Worm (Caenorhabditis elegans) whole organism, L4 larva: Measurements from ENCODE around the gene frm-8.
"Not testable (repeated sequence)": the region's sequence is repeated elsewhere in the genome, so short reads cannot be mapped to it uniquely, and the experiment has no call there.

ENCODE experiments used
- F26F4.8 ChIP-seq: fragments of 200-800 bp; sonication (Bioruptor generic); conservative IDR thresholded peaks from 2 replicates; pipeline ENCODE4 v1.3.6; 2022; ENCODE audit warnings: missing genetic modification characterization, missing compliant biosample characterization
- R02D3.7 ChIP-seq: fragments of 150-350 bp; sonication (generic microtip); optimal IDR thresholded peaks from 3 replicates; lab custom pipeline; 2014; ENCODE audit warnings: missing biosample characterization, missing genetic modification characterization
- T26A8.4 ChIP-seq: fragments of 200-800 bp; sonication (Bioruptor generic); IDR thresholded peaks from 2 replicates; pipeline ENCODE4 v1.3.6; 2022; ENCODE audit warnings: missing genetic modification characterization, missing compliant biosample characterization
- aha-1 ChIP-seq: fragments of 150-350 bp; peaks from one replicate; lab custom pipeline; 2014; ENCODE audit warnings: missing biosample characterization, missing genetic modification characterization
- ceh-28 ChIP-seq: fragments of 150-350 bp; optimal IDR thresholded peaks from 2 replicates; lab custom pipeline; 2014; ENCODE audit warnings: missing biosample characterization, missing genetic modification reagents, missing genetic modification characterization
- ceh-82 ChIP-seq: sonication (generic microtip); optimal IDR thresholded peaks from 2 replicates; lab custom pipeline; 2017; ENCODE audit warnings: missing biosample characterization, missing genetic modification characterization
- ctbp-1 ChIP-seq: fragments of 200-800 bp; sonication (Bioruptor generic); IDR thresholded peaks from 2 replicates; pipeline ENCODE4 v1.3.6; 2022; ENCODE audit warnings: missing genetic modification reagents, missing genetic modification characterization, missing compliant biosample characterization
- dmd-9 ChIP-seq: fragments of 200-800 bp; sonication (Bioruptor generic); IDR thresholded peaks from 2 replicates; pipeline ENCODE4 v1.3.6; 2022; ENCODE audit warnings: missing genetic modification reagents, missing genetic modification characterization, missing compliant biosample characterization
- duxl-1 ChIP-seq: sonication (generic microtip); optimal IDR thresholded peaks from 2 replicates; lab custom pipeline; 2016; ENCODE audit warnings: mild to moderate bottlenecking, missing genetic modification characterization, moderate library complexity, missing compliant biosample characterization; ENCODE audit not compliant: poor library complexity
- egl-43 ChIP-seq: fragments of 200-800 bp; sonication (Bioruptor generic); IDR thresholded peaks from 2 replicates; pipeline ENCODE4 v1.3.6; 2022; ENCODE audit warnings: missing genetic modification reagents, missing genetic modification characterization, missing compliant biosample characterization
- fos-1 ChIP-seq: fragments of 150-350 bp; optimal IDR thresholded peaks from 2 replicates; lab custom pipeline; 2014; ENCODE audit warnings: missing biosample characterization, missing genetic modification characterization
- hlh-30 ChIP-seq: sonication (generic microtip); optimal IDR thresholded peaks from 2 replicates; lab custom pipeline; 2017; ENCODE audit warnings: antibody characterized with exemption, mild to moderate bottlenecking, missing genetic modification characterization, missing compliant biosample characterization; ENCODE audit not compliant: insufficient read depth
- lim-7 ChIP-seq: fragments of 200-800 bp; sonication (Bioruptor generic); IDR thresholded peaks from 2 replicates; pipeline ENCODE4 v1.3.6; 2022; ENCODE audit warnings: missing genetic modification characterization, missing compliant biosample characterization
- lin-39 ChIP-seq: fragments of 150-350 bp; optimal IDR thresholded peaks from 2 replicates; lab custom pipeline; 2014; ENCODE audit warnings: missing biosample characterization, missing genetic modification reagents, missing genetic modification characterization
- lsy-2 ChIP-seq, 2 experiments: fragments of 150-350 bp in 1 of 2; sonication (generic microtip) in 1 of 2; optimal IDR thresholded peaks; 2 replicates each; lab custom pipeline; 2014 to 2017; ENCODE audit warnings: missing biosample characterization in 2 of 2, missing genetic modification characterization in 2 of 2
- madf-5 ChIP-seq, 2 experiments: fragments of 200-800 bp; sonication (Bioruptor generic); IDR thresholded peaks; 2 replicates each; pipeline ENCODE4 v1.3.6; 2022; ENCODE audit warnings: missing compliant biosample characterization in 2 of 2, missing genetic modification characterization in 2 of 2
- madf-9 ChIP-seq: fragments of 200-800 bp; sonication (Bioruptor generic); conservative IDR thresholded peaks from 2 replicates; pipeline ENCODE4 v1.3.6; 2022; ENCODE audit warnings: missing genetic modification reagents, missing genetic modification characterization, missing compliant biosample characterization
- mdl-1 ChIP-seq, 2 experiments: fragments of 150-350 bp in 1 of 2; sonication (generic microtip) in 1 of 2; optimal IDR thresholded peaks; 2 replicates each; lab custom pipeline; 2014 to 2017; ENCODE audit warnings: missing biosample characterization in 2 of 2, missing genetic modification characterization in 2 of 2
- mep-1 ChIP-seq: fragments of 150-350 bp; sonication (generic microtip); optimal IDR thresholded peaks from 3 replicates; lab custom pipeline; 2014; ENCODE audit warnings: missing biosample characterization, missing genetic modification characterization
- nhr-10 ChIP-seq: fragments of 150-350 bp; optimal IDR thresholded peaks from 2 replicates; lab custom pipeline; 2014; ENCODE audit warnings: missing biosample characterization, missing genetic modification characterization
- nhr-28 ChIP-seq: fragments of 150-350 bp; optimal IDR thresholded peaks from 2 replicates; lab custom pipeline; 2014; ENCODE audit warnings: missing biosample characterization, missing genetic modification characterization
- nhr-41 ChIP-seq: fragments of 200-800 bp; sonication (Bioruptor generic); IDR thresholded peaks from 2 replicates; pipeline ENCODE4 v1.3.6; 2022; ENCODE audit warnings: missing genetic modification reagents, missing genetic modification characterization, missing compliant biosample characterization
- nhr-42 ChIP-seq: fragments of 200-800 bp; sonication (Bioruptor generic); IDR thresholded peaks from 2 replicates; pipeline ENCODE4 v1.3.6; 2022; ENCODE audit warnings: missing genetic modification characterization, missing compliant biosample characterization
- nhr-76 ChIP-seq: fragments of 150-350 bp; optimal IDR thresholded peaks from 2 replicates; lab custom pipeline; 2014; ENCODE audit warnings: missing biosample characterization, missing genetic modification characterization
- pha-4 ChIP-seq, 2 experiments: fragments of 150-350 bp in 1 of 2; fragments of 200-800 bp in 1 of 2; sonication (Bioruptor generic) in 1 of 2; IDR thresholded peaks in 1 of 2; optimal IDR thresholded peaks in 1 of 2; 2 replicates each; pipeline versions ENCODE4 v1.3.6 to Lab custom; 2014 to 2022; ENCODE audit warnings: missing genetic modification characterization in 2 of 2, missing genetic modification reagents in 2 of 2, missing biosample characterization in 1 of 2, missing compliant biosample characterization in 1 of 2
- pqm-1 ChIP-seq: sonication (generic microtip); optimal IDR thresholded peaks from 2 replicates; lab custom pipeline; 2017; ENCODE audit warnings: missing biosample characterization, missing genetic modification characterization
- saeg-2 ChIP-seq: fragments of 200-800 bp; sonication (Bioruptor generic); IDR thresholded peaks from 2 replicates; pipeline ENCODE4 v1.3.6; 2022; ENCODE audit warnings: missing genetic modification reagents, missing genetic modification characterization, missing compliant biosample characterization
- skn-1 ChIP-seq: fragments of 150-350 bp; optimal IDR thresholded peaks from 2 replicates; lab custom pipeline; 2014; ENCODE audit warnings: missing biosample characterization, missing genetic modification characterization
- snpc-4 ChIP-seq: fragments of 150-350 bp; optimal IDR thresholded peaks from 2 replicates; lab custom pipeline; 2014; ENCODE audit warnings: missing biosample characterization, missing genetic modification characterization
- spr-1 ChIP-seq: sonication (generic microtip); optimal IDR thresholded peaks from 2 replicates; lab custom pipeline; 2016; ENCODE audit warnings: mild to moderate bottlenecking, missing genetic modification characterization, missing compliant biosample characterization
- zag-1 ChIP-seq: fragments of 150-350 bp; optimal IDR thresholded peaks from 2 replicates; lab custom pipeline; 2014; ENCODE audit warnings: missing biosample characterization, missing genetic modification characterization
- zfp-2 ChIP-seq: sonication (generic microtip); optimal IDR thresholded peaks from 2 replicates; lab custom pipeline; 2016; ENCODE audit warnings: mild to moderate bottlenecking, missing genetic modification characterization, missing compliant biosample characterization
- zip-11 ChIP-seq: fragments of 200-800 bp; sonication (Bioruptor generic); IDR thresholded peaks from 2 replicates; pipeline ENCODE4 v1.3.6; 2022; ENCODE audit warnings: missing genetic modification characterization, missing compliant biosample characterization
- zip-2 ChIP-seq: fragments of 150-350 bp; optimal IDR thresholded peaks from 2 replicates; lab custom pipeline; 2014; ENCODE audit warnings: missing biosample characterization, missing genetic modification characterization

The frm-8 gene

ce11 chrIII:3219050-3219449, at the start of gene frm-8:
TSS of gene frm-8 (minus strand) at chrIII:3219150.
- no peak for TF ChIP-seq lim-7
- TF ChIP-seq pha-4 (GFP tag; IDR thresholded peaks at IDR 0.05; lab: Robert Waterston, UW) = no peak
- no peak for TF ChIP-seq pha-4 (tag; optimal IDR thresholded peaks at IDR 0.05; lab: Kevin White, UChicago)
- TF ChIP-seq duxl-1 = no peak
- no peak for TF ChIP-seq lsy-2 (tag; optimal IDR thresholded peaks at IDR 0.05; lab: Kevin White, UChicago)
- TF ChIP-seq zag-1 (tag; lab: Kevin White, UChicago) = no peak
- no peak for TF ChIP-seq madf-9 (GFP tag; lab: Robert Waterston, UW)
- no peak for TF ChIP-seq spr-1
- no peak for TF ChIP-seq zip-2 (tag; lab: Kevin White, UChicago)
- no peak for TF ChIP-seq skn-1 (tag; lab: Kevin White, UChicago)
- TF ChIP-seq nhr-42 (GFP tag; lab: Robert Waterston, UW) = no peak
- TF ChIP-seq T26A8.4 (GFP tag; lab: Robert Waterston, UW) = no peak

ce11 chrIII:3266602-3267001, 47.7 kb upstream of the frm-8 start, which contains the start of gene Y53G8AM.7:
TSS of gene Y53G8AM.7 (minus strand) at chrIII:3266702.
- TF ChIP-seq fos-1 (no peak), saeg-2 (GFP tag; lab: Robert Waterston, UW) (no peak), nhr-76 (no peak), madf-5 (GFP tag; IDR thresholded peaks at IDR 0.05; lab: Robert Waterston, UW) (no peak), R02D3.7 (tag; lab: Kevin White, UChicago) (no peak), zag-1 (tag; lab: Kevin White, UChicago) (no peak), egl-43 (no peak), pqm-1 (tag; lab: Kevin White, UChicago) (no peak), ctbp-1 (no peak), zip-11 (GFP tag; lab: Robert Waterston, UW) (no peak), dmd-9 (GFP tag; lab: Robert Waterston, UW) (no peak), nhr-28 (tag; lab: Kevin White, UChicago) (no peak), nhr-41 (GFP tag; lab: Robert Waterston, UW) (no peak), ceh-82 (tag; lab: Kevin White, UChicago) (no peak), nhr-10 (tag; lab: Kevin White, UChicago) (no peak), F26F4.8 (GFP tag; lab: Robert Waterston, UW) (no peak), zfp-2 (tag; lab: Kevin White, UChicago) (no peak), lin-39 (tag; lab: Kevin White, UChicago) (no peak), lsy-2 (tag; optimal IDR thresholded peaks at IDR 0.05; lab: Kevin White, UChicago) (no peak)
- TF ChIP-seq, all 104 proteins: peak for 0

ce11 chrIII:3263696-3264095, 44.7 kb upstream of the frm-8 start:
- TF ChIP-seq snpc-4 (tag; lab: Kevin White, UChicago) (no peak), ceh-28 (tag; lab: Kevin White, UChicago) (peak; percentile 91), zip-2 (tag; lab: Kevin White, UChicago) (no peak), hlh-30 (tag; lab: Kevin White, UChicago) (no peak)

DNA sequence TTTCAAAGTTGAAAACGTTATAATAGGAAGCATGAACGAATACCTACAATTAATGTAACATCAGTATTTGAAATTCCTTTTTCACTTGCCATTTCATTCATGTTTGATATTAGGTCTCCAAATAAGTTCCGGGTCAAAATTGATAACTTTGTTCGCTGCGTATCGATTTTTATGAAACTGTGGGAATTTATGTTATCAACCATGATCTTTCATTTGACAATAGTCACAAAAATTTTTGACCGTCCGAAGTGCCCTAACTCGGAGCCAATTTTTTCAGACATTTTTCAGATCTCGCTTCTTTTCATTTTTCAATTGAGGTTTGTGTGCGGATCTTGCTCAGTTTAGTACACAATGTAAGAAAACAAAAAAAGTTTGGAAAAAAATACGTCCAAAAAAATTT, 40.7 kb upstream of the frm-8 start, which contains the start of gene Y53G8AM.6:
Gene Y53G8AM.6, minus strand, starts transcription at position 101 of the 400 bp plus-strand sequence.
- TF ChIP-seq lin-39 (tag; lab: Kevin White, UChicago); T26A8.4 (GFP tag; lab: Robert Waterston, UW); mep-1 (tag; lab: Kevin White, UChicago): not testable (repeated sequence)

DNA sequence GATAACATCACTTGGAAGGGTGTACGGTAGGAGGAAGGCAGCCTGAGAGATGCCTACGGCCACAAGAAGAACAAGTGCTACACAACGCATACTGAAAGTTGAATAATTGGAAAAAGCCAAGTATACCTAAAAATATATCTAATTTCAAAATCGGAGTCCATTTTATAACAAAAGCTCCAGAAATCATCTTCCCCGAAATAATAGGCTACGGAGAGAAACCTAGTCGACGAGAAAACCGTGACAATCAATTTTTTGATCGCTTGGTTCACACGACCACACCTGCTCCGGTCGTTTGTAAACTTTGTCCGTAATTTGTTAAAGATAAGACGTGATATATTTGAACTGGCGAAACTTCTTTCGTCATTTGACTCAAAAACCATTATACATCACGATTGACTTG, 39.4 kb upstream of the frm-8 start, which contains the start of gene nspg-7.2:
Gene nspg-7.2, minus strand, starts transcription at position 101 of the 400 bp plus-strand sequence.
- TF ChIP-seq mdl-1 (tag; optimal IDR thresholded peaks at IDR 0.05; lab: Kevin White, UChicago) (no peak), aha-1 (tag; lab: Kevin White, UChicago) (peak; percentile 17)
- TF ChIP-seq, all 104 proteins: peak for 1
